Worm (Caenorhabditis elegans): Measurements from ENCODE around the gene ttr-13.

ttr-13 gene

ce11 chrV:20680189-20680588 lies 43.4 kb upstream of the ttr-13 start:
- TF ChIP-seq ceh-34 (tag; optimal IDR thresholded peaks at IDR 0.05), result no peak
- no peak for TF ChIP-seq sdc-2 (tag; optimal IDR thresholded peaks at IDR 0.05)
- no peak for TF ChIP-seq pat-9 (tag; optimal IDR thresholded peaks at IDR 0.05)

- no peak for TF ChIP-seq ama-1 (optimal IDR thresholded peaks at IDR 0.05)
- TF ChIP-seq ref-2 (tag; optimal IDR thresholded peaks at IDR 0.05), result no peak
- TF ChIP-seq che-1 (tag; optimal IDR thresholded peaks at IDR 0.05), result no peak
- no peak for TF ChIP-seq C08G9.2 (tag; optimal IDR thresholded peaks at IDR 0.05)
These were observed 33.9 kb upstream of the ttr-13 start for ce11 chrV:20670625-20671024.

- no peak for TF ChIP-seq tbx-7 (tag; optimal IDR thresholded peaks at IDR 0.05)
- TF ChIP-seq K09A11.1 (tag; optimal IDR thresholded peaks at IDR 0.05; ENCODE audit: insufficient read depth), result no peak
- TF ChIP-seq gmeb-2 (tag; optimal IDR thresholded peaks at IDR 0.05), result no peak
- TF ChIP-seq C08G9.2 (tag; optimal IDR thresholded peaks at IDR 0.05), result no peak
- TF ChIP-seq elt-2 (tag; optimal IDR thresholded peaks at IDR 0.05), result no peak
- no peak for TF ChIP-seq eyg-1 (tag; optimal IDR thresholded peaks at IDR 0.05)
These were observed 30.1 kb upstream of the ttr-13 start, which contains the start of gene mlt-11 for ce11 chrV:20666905-20667304. Gene mlt-11 (plus strand): TSS chrV:20667205.

- TF ChIP-seq ttx-3 (tag; optimal IDR thresholded peaks at IDR 0.05), result no peak
- TF ChIP-seq hlh-15 (tag; optimal IDR thresholded peaks at IDR 0.05), result no peak
- no peak for TF ChIP-seq lim-6 (tag; optimal IDR thresholded peaks at IDR 0.05)
- no peak for TF ChIP-seq dmd-4 (tag; optimal IDR thresholded peaks at IDR 0.05; ENCODE audit: borderline replicate concordance)
- no peak for TF ChIP-seq ceh-30 (tag; optimal IDR thresholded peaks at IDR 0.05)
- no peak for TF ChIP-seq pat-9 (tag; optimal IDR thresholded peaks at IDR 0.05)
- TF ChIP-seq fkh-10 (GFP tag; optimal IDR thresholded peaks at IDR 0.05), result no peak
- TF ChIP-seq che-1 (tag; optimal IDR thresholded peaks at IDR 0.05), result no peak
- no peak for TF ChIP-seq gmeb-2 (tag; optimal IDR thresholded peaks at IDR 0.05)
- TF ChIP-seq K02D7.2 (tag; optimal IDR thresholded peaks at IDR 0.05), result no peak
- no peak for TF ChIP-seq Y22D7AL.16 (tag; optimal IDR thresholded peaks at IDR 0.05)
- TF ChIP-seq ceh-2 (tag; optimal IDR thresholded peaks at IDR 0.05), result no peak
- TF ChIP-seq nhr-232 (tag; optimal IDR thresholded peaks at IDR 0.05), result no peak
- no peak for TF ChIP-seq syd-9 (tag; optimal IDR thresholded peaks at IDR 0.05)
- TF ChIP-seq hlh-30 (tag; optimal IDR thresholded peaks at IDR 0.05; ENCODE audit: insufficient read depth), result no peak
- no peak for TF ChIP-seq ahr-1 (tag; optimal IDR thresholded peaks at IDR 0.05)
- TF ChIP-seq unc-55 (GFP tag; optimal IDR thresholded peaks at IDR 0.05), result no peak
- TF ChIP-seq ceh-18 (tag; optimal IDR thresholded peaks at IDR 0.05), result no peak
These were observed 28.2 kb upstream of the ttr-13 start for ce11 chrV:20664930-20665329.

- TF ChIP-seq ceh-34 (tag; optimal IDR thresholded peaks at IDR 0.05) (no peak), Y22D7AL.16 (tag; optimal IDR thresholded peaks at IDR 0.05) (no peak), fkh-10 (GFP tag; optimal IDR thresholded peaks at IDR 0.05) (no peak), unc-86 (tag; optimal IDR thresholded peaks at IDR 0.05) (no peak), ets-4 (tag; optimal IDR thresholded peaks at IDR 0.05) (no peak), pat-9 (tag; optimal IDR thresholded peaks at IDR 0.05) (no peak), ceh-6 (GFP tag; optimal IDR thresholded peaks at IDR 0.05) (no peak)
These were observed 27.0 kb upstream of the ttr-13 start for ce11 chrV:20663736-20664135.

ce11 chrV:20662474-20662873 lies 25.7 kb upstream of the ttr-13 start:
- no peak for TF ChIP-seq eyg-1 (tag; optimal IDR thresholded peaks at IDR 0.05)

ce11 chrV:20660025-20660424 lies 23.3 kb upstream of the ttr-13 start, which contains the start of gene W01F3.2:
Gene W01F3.2 (plus strand): TSS chrV:20660325.
- TF ChIP-seq T23F11.4 (GFP tag; optimal IDR thresholded peaks at IDR 0.05) (no peak), ceh-2 (tag; optimal IDR thresholded peaks at IDR 0.05) (no peak), pqm-1 (tag; optimal IDR thresholded peaks at IDR 0.05) (no peak), ahr-1 (tag; optimal IDR thresholded peaks at IDR 0.05) (no peak), ama-1 (optimal IDR thresholded peaks at IDR 0.05) (no peak), C08G9.2 (tag; optimal IDR thresholded peaks at IDR 0.05) (no peak), odd-2 (tag; optimal IDR thresholded peaks at IDR 0.05) (no peak), nhr-232 (tag; optimal IDR thresholded peaks at IDR 0.05) (no peak), sox-2 (GFP tag; IDR thresholded peaks at IDR 0.05) (no peak), zip-5 (tag; optimal IDR thresholded peaks at IDR 0.05) (no peak), C38D4.7 (GFP tag; optimal IDR thresholded peaks at IDR 0.05) (no peak), nfya-1 (tag; optimal IDR thresholded peaks at IDR 0.05) (no peak), tbx-2 (tag; optimal IDR thresholded peaks at IDR 0.05) (no peak), K02D7.2 (tag; optimal IDR thresholded peaks at IDR 0.05) (no peak), dve-1 (tag; optimal IDR thresholded peaks at IDR 0.05) (no peak), mec-3 (tag; optimal IDR thresholded peaks at IDR 0.05; ENCODE audit: borderline replicate concordance) (no peak), ceh-18 (tag; optimal IDR thresholded peaks at IDR 0.05) (no peak)
